Worm (Caenorhabditis elegans): Measurements from ENCODE around the gene F40G9.15.

DNA sequence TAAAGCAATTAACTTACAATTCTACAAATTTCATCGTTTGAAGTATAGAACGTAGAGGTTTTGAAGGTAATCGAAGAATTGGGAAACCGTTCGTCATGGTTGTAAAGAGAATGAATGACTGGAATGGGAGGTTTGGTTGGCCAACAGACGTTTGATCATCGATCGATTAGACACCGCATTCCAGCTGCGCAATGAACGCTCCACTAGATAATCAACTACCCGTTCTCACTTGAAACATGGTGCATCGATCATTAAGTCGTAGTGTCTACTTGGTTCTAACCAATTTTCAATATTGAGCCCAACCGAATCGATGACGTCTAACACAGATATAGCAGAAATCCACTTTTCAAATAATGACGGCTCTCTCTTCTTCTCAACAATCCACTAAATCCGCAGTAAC lies 39.1 kb upstream of the F40G9.15 start, which contains the start of gene fbxb-82:
- TF ChIP-seq blmp-1 (tag; optimal IDR thresholded peaks at IDR 0.05) (no peak), snu-23 (GFP tag; optimal IDR thresholded peaks at IDR 0.05) (no peak), mdl-1 (tag; optimal IDR thresholded peaks at IDR 0.05) (no peak), nhr-20 (tag; optimal IDR thresholded peaks at IDR 0.05) (no peak), C16A3.4 (tag; optimal IDR thresholded peaks at IDR 0.05) (no peak), ama-1 (optimal IDR thresholded peaks at IDR 0.05) (no peak), elt-2 (tag; optimal IDR thresholded peaks at IDR 0.05) (no peak), aha-1 (tag; optimal IDR thresholded peaks at IDR 0.05) (no peak), aly-2 (tag; optimal IDR thresholded peaks at IDR 0.05) (no peak), nhr-237 (tag; optimal IDR thresholded peaks at IDR 0.05) (no peak), nhr-47 (tag; optimal IDR thresholded peaks at IDR 0.05) (no peak)
